Worm (Caenorhabditis elegans) whole organism, midembryonic: ENCODE measurements around the gene M70.5.

ENCODE experiments used
- flt-1 ChIP-seq: fragments of 200-800 bp; sonication (Bioruptor generic); IDR thresholded peaks from 2 replicates; pipeline ENCODE4 v1.3.6; 2022; ENCODE audit warnings: missing genetic modification characterization, missing compliant biosample characterization
- klf-2 ChIP-seq: fragments of 200-800 bp; sonication (Bioruptor generic); conservative IDR thresholded peaks from 2 replicates; pipeline ENCODE4 v1.3.6; 2022; ENCODE audit warnings: missing genetic modification reagents, missing genetic modification characterization, missing compliant biosample characterization

DNA sequence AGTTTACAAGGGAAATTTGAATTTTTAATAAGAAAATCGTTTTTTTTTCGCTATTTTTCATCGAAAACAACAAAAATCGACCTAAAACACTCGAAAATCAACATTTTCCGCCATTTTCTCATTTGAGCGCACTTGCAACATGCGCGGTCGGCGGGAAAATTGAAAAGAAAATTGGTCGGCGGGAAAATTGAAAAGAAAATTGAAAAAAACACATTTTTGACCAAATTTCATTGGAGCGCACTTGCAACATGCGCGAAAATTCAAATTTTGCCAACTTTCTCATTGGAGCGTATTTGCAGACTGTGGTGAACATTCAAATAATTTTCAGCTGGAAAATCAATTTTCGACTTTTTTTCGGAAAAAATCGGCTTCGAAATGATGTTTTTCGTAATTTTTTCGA is 36.1 kb upstream of the M70.5 start:
- no peak for TF ChIP-seq flt-1 (GFP tag; lab: Robert Waterston, UW)
- TF ChIP-seq klf-2 (GFP tag; lab: Robert Waterston, UW): no peak
